Worm (Caenorhabditis elegans) whole organism, L3 larva: ENCODE results near the gene vmo-1.
A peak's percentile ranks its signal among the peaks of the same experiment; 100 is the strongest.
"Not testable (repeated sequence)": the region's sequence is repeated elsewhere in the genome, so short reads cannot be mapped to it uniquely, and the experiment has no call there.

Source experiments
- R02D3.7 ChIP-seq: fragments of 150-350 bp; optimal IDR thresholded peaks from 2 replicates; lab custom pipeline; 2014; ENCODE audit warnings: missing biosample characterization, missing genetic modification characterization
- aly-2 ChIP-seq: fragments of 150-350 bp; optimal IDR thresholded peaks from 2 replicates; lab custom pipeline; 2014; ENCODE audit warnings: missing biosample characterization, missing genetic modification characterization
- ama-1 ChIP-seq: fragments of 150-350 bp; optimal IDR thresholded peaks from 2 replicates; lab custom pipeline; 2018
- ceh-28 ChIP-seq: fragments of 150-350 bp; optimal IDR thresholded peaks from 2 replicates; lab custom pipeline; 2014; ENCODE audit warnings: missing biosample characterization, missing genetic modification reagents, missing genetic modification characterization
- ceh-9 ChIP-seq: sonication (generic microtip); optimal IDR thresholded peaks from 2 replicates; lab custom pipeline; 2018; ENCODE audit warnings: missing biosample characterization, missing genetic modification characterization
- egl-5 ChIP-seq: fragments of 150-350 bp; optimal IDR thresholded peaks from 2 replicates; lab custom pipeline; 2017; ENCODE audit warnings: missing biosample characterization, missing genetic modification reagents, missing genetic modification characterization, inconsistent platforms
- elt-1 ChIP-seq: fragments of 150-350 bp; optimal IDR thresholded peaks from 2 replicates; lab custom pipeline; 2014; ENCODE audit warnings: missing biosample characterization, missing genetic modification characterization
- elt-2 ChIP-seq: sonication (generic microtip); optimal IDR thresholded peaks from 2 replicates; lab custom pipeline; 2016; ENCODE audit warnings: missing genetic modification reagents, mild to moderate bottlenecking, missing genetic modification characterization, missing compliant biosample characterization
- elt-3 ChIP-seq, 3 experiments: fragments of 150-350 bp in 1 of 3; sonication (generic microtip) in 2 of 3; optimal IDR thresholded peaks; 2 replicates in 2 of 3; 4 replicates in 1 of 3; lab custom pipeline; 2014 to 2017; ENCODE audit warnings: missing biosample characterization in 3 of 3, missing genetic modification characterization in 3 of 3
- eor-1 ChIP-seq, 2 experiments: fragments of 150-350 bp; optimal IDR thresholded peaks; 2 replicates each; lab custom pipeline; 2014 to 2018; ENCODE audit warnings: missing biosample characterization in 2 of 2, missing genetic modification characterization in 2 of 2
- fkh-10 ChIP-seq: sonication (generic microtip); optimal IDR thresholded peaks from 2 replicates; lab custom pipeline; 2017; ENCODE audit warnings: missing biosample characterization, missing genetic modification reagents, missing genetic modification characterization
- fkh-2 ChIP-seq: fragments of 150-350 bp; optimal IDR thresholded peaks from 2 replicates; lab custom pipeline; 2014; ENCODE audit warnings: missing biosample characterization, missing genetic modification reagents, missing genetic modification characterization
- fos-1 ChIP-seq: fragments of 150-350 bp; optimal IDR thresholded peaks from 2 replicates; lab custom pipeline; 2014; ENCODE audit warnings: missing biosample characterization, missing genetic modification characterization
- hmg-11 ChIP-seq: sonication (generic microtip); optimal IDR thresholded peaks from 2 replicates; lab custom pipeline; 2016; ENCODE audit warnings: missing genetic modification characterization, missing compliant biosample characterization
- jun-1 ChIP-seq: fragments of 150-350 bp; optimal IDR thresholded peaks from 2 replicates; lab custom pipeline; 2014; ENCODE audit warnings: missing biosample characterization, missing genetic modification reagents, missing genetic modification characterization
- lin-15B ChIP-seq: fragments of 150-350 bp; optimal IDR thresholded peaks from 2 replicates; lab custom pipeline; 2014; ENCODE audit warnings: missing biosample characterization, missing genetic modification characterization
- lsy-12 ChIP-seq: sonication (generic microtip); optimal IDR thresholded peaks from 2 replicates; lab custom pipeline; 2016; ENCODE audit warnings: mild to moderate bottlenecking, missing genetic modification characterization, missing compliant biosample characterization
- mdl-1 ChIP-seq: fragments of 150-350 bp; optimal IDR thresholded peaks from 2 replicates; lab custom pipeline; 2014; ENCODE audit warnings: missing biosample characterization, missing genetic modification characterization
- mml-1 ChIP-seq: fragments of 150-350 bp; sonication (generic microtip); optimal IDR thresholded peaks from 3 replicates; lab custom pipeline; 2014; ENCODE audit warnings: missing biosample characterization, missing genetic modification characterization
- nhr-11 ChIP-seq: fragments of 150-350 bp; optimal IDR thresholded peaks from 2 replicates; lab custom pipeline; 2014; ENCODE audit warnings: missing biosample characterization, missing genetic modification characterization
- nhr-23 ChIP-seq: fragments of 150-350 bp; optimal IDR thresholded peaks from 2 replicates; lab custom pipeline; 2014; ENCODE audit warnings: missing biosample characterization, missing genetic modification reagents, missing genetic modification characterization
- nhr-237 ChIP-seq: fragments of 150-350 bp; optimal IDR thresholded peaks from 2 replicates; lab custom pipeline; 2014; ENCODE audit warnings: missing biosample characterization, missing genetic modification characterization
- nhr-43 ChIP-seq: sonication (generic microtip); optimal IDR thresholded peaks from 2 replicates; lab custom pipeline; 2016; ENCODE audit warnings: mild to moderate bottlenecking, missing genetic modification characterization, missing compliant biosample characterization; ENCODE audit not compliant: poor library complexity, severe bottlenecking
- nhr-67 ChIP-seq: fragments of 150-350 bp; optimal IDR thresholded peaks from 2 replicates; lab custom pipeline; 2014; ENCODE audit warnings: missing biosample characterization, missing genetic modification characterization
- nhr-76 ChIP-seq: fragments of 150-350 bp; sonication (generic microtip); optimal IDR thresholded peaks from 5 replicates; lab custom pipeline; 2014; ENCODE audit warnings: missing biosample characterization, missing genetic modification characterization
- nhr-77 ChIP-seq: fragments of 150-350 bp; optimal IDR thresholded peaks from 2 replicates; lab custom pipeline; 2014; ENCODE audit warnings: missing biosample characterization, missing genetic modification characterization
- pqm-1 ChIP-seq: fragments of 150-350 bp; optimal IDR thresholded peaks from 2 replicates; lab custom pipeline; 2017; ENCODE audit warnings: missing biosample characterization, missing genetic modification characterization, inconsistent platforms
- snpc-4 ChIP-seq: fragments of 150-350 bp; optimal IDR thresholded peaks from 2 replicates; lab custom pipeline; 2014; ENCODE audit warnings: missing biosample characterization, missing genetic modification characterization
- zag-1 ChIP-seq: fragments of 150-350 bp; optimal IDR thresholded peaks from 2 replicates; lab custom pipeline; 2014; ENCODE audit warnings: missing biosample characterization, missing genetic modification characterization
- ztf-11 ChIP-seq: fragments of 150-350 bp; optimal IDR thresholded peaks from 2 replicates; lab custom pipeline; 2014; ENCODE audit warnings: missing biosample characterization, missing genetic modification characterization

The vmo-1 gene

ce11 chrV:20518927-20519326, 33.9 kb downstream of the vmo-1 start, which contains the start of gene Y38H6C.25:
TSS of gene Y38H6C.25 (plus strand) at chrV:20519227.
- TF ChIP-seq nhr-67 (tag; lab: Kevin White, UChicago), result no peak
- TF ChIP-seq ceh-28 (tag; lab: Kevin White, UChicago), result no peak
- no peak for TF ChIP-seq nhr-11
- TF ChIP-seq nhr-77 (tag; lab: Kevin White, UChicago), result no peak
- no peak for TF ChIP-seq lin-15B (tag; lab: Kevin White, UChicago)
- TF ChIP-seq zag-1 (tag; lab: Kevin White, UChicago), result no peak
- no peak for TF ChIP-seq fkh-2 (tag; lab: Kevin White, UChicago)
- TF ChIP-seq elt-1 (tag; lab: Kevin White, UChicago), result no peak
- TF ChIP-seq eor-1 (tag; optimal IDR thresholded peaks at IDR 0.05; lab: Kevin White, UChicago), result no peak

ce11 chrV:20517005-20517404, 35.9 kb downstream of the vmo-1 start:
- TF ChIP-seq ztf-11 (tag; lab: Kevin White, UChicago), result no peak
- TF ChIP-seq elt-2, result no peak
- TF ChIP-seq snpc-4, result no peak
- TF ChIP-seq elt-3 (tag; optimal IDR thresholded peaks at IDR 0.05; lab: Kevin White, UChicago), result no peak
- TF ChIP-seq fkh-10 (GFP tag; lab: Kevin White, UChicago), result no peak
- TF ChIP-seq, all 47 proteins: peak for 0

ce11 chrV:20514483-20514882, 38.4 kb downstream of the vmo-1 start:
- TF ChIP-seq nhr-77 (tag; lab: Kevin White, UChicago), result no peak
- no peak for TF ChIP-seq pqm-1 (tag; lab: Kevin White, UChicago)
- TF ChIP-seq nhr-67 (tag; lab: Kevin White, UChicago), result no peak
- TF ChIP-seq jun-1 (tag; lab: Kevin White, UChicago), result no peak
- TF ChIP-seq elt-2, result peak; percentile 58

ce11 chrV:20513661-20514060, 39.2 kb downstream of the vmo-1 start, which contains the start of gene Y38H6C.8:
TSS of gene Y38H6C.8 (plus strand) at chrV:20513961.
- TF ChIP-seq nhr-76 (tag; lab: Kevin White, UChicago); mml-1; nhr-23 (tag; lab: Kevin White, UChicago): not testable (repeated sequence)

- TF ChIP-seq nhr-43 (no peak), pqm-1 (tag; lab: Kevin White, UChicago) (no peak), fkh-10 (GFP tag; lab: Kevin White, UChicago) (no peak), fkh-2 (tag; lab: Kevin White, UChicago) (no peak), elt-2 (no peak)
These were observed 43.4 kb downstream of the vmo-1 start for ce11 chrV:20509427-20509826.

ce11 chrV:20506542-20506941, 46.3 kb downstream of the vmo-1 start:
- no peak for TF ChIP-seq lin-15B (tag; lab: Kevin White, UChicago)

ce11 chrV:20504997-20505396, 47.9 kb downstream of the vmo-1 start, which contains the start of gene Y38H6C.4:
TSS of gene Y38H6C.4 (minus strand) at chrV:20505097.
- TF ChIP-seq aly-2, result no peak
- TF ChIP-seq egl-5 (tag; lab: Kevin White, UChicago), result no peak
- TF ChIP-seq ama-1 (lab: Kevin White, UChicago), result no peak
- TF ChIP-seq nhr-43, result no peak
- no peak for TF ChIP-seq lsy-12
- no peak for TF ChIP-seq zag-1 (tag; lab: Kevin White, UChicago)
- no peak for TF ChIP-seq fos-1 (tag; lab: Kevin White, UChicago)
- TF ChIP-seq hmg-11 (tag; lab: Kevin White, UChicago), result no peak
- TF ChIP-seq nhr-76 (tag; lab: Kevin White, UChicago), result no peak
- no peak for TF ChIP-seq ceh-9 (tag; lab: Kevin White, UChicago)
- no peak for TF ChIP-seq mdl-1 (tag; lab: Kevin White, UChicago)
- TF ChIP-seq nhr-237 (tag; lab: Kevin White, UChicago), result no peak
- no peak for TF ChIP-seq lin-15B (tag; lab: Kevin White, UChicago)
- no peak for TF ChIP-seq R02D3.7
